ENCODE assay signal across 2 worm cellular contexts in the genomic region with DNA sequence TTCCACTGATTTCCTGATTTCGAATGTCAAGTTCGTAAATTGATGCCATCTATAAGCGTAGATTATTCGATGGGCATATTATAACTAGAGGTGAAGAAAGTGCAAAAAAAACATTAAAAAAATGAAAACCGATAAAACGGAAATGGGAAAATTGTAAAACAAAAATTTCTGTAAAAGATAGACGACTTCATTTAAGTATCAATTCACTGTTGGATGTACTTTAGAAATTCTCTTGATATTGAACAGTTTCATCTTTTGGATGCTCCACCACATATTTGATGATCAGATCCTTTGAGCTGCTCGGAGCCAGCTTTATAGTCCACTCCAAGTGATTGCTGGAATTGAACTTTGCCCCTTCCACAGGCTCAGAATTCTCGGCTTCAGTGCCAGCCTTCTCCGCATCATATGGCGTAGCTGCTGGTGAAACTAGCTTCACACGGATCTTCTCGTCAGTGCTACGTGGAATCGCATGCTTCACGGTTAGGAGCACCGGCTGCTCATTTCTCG.
TF ChIP-seq lines count a peak whose summit lies in the region.

A gene (minus strand): TSS at position 51 of the 507 bp plus-strand sequence.

TF ChIP-seq in whole organism, L4 larva, 104 proteins besides CTCF, POLR2A, EP300 and RAD21:
- TF ChIP-seq F37D6.2 (tag; optimal IDR thresholded peaks at IDR 0.05; lab: Kevin White, UChicago) (no peak), unc-62 (GFP tag; optimal IDR thresholded peaks at IDR 0.05 in 1 of 2; lab: Kevin White, UChicago) (peak in 1 of 2 experiments; percentile 93), unc-62 (tag; optimal IDR thresholded peaks at IDR 0.05; lab: Kevin White, UChicago) (no peak), cey-2 (tag; optimal IDR thresholded peaks at IDR 0.05; lab: Kevin White, UChicago; ENCODE audit: borderline replicate concordance, insufficient read depth) (no peak), aha-1 (tag; lab: Kevin White, UChicago) (peak; percentile 18)

TF ChIP-seq in whole organism, young adult, 124 proteins besides CTCF, POLR2A, EP300 and RAD21:
- TF ChIP-seq ztf-22 (GFP tag; optimal IDR thresholded peaks at IDR 0.05; lab: Kevin White, UChicago) (no peak), zfh-2 (GFP tag; conservative IDR thresholded peaks at IDR 0.05; lab: Robert Waterston, UW) (peak; percentile 40; the same call in 1 of the 2 replicates)
TF ChIP-seq in whole organism, young adult: peak in this region for 1.
